Fruit fly (Drosophila melanogaster): ENCODE results near the gene Or85f.
A peak's percentile ranks its signal among the peaks of the same experiment; 100 is the strongest.

Or85f gene

dm6 chr3R:9388972-9389371 is 9.0 kb upstream of the Or85f start:
- TF ChIP-seq gl (tag; optimal IDR thresholded peaks at IDR 0.05) (peak; percentile 88), CG9948 (tag; optimal IDR thresholded peaks at IDR 0.05) (peak; percentile 6), fd96Ca (GFP tag; IDR thresholded peaks at IDR 0.05) (no peak), CG13204 (GFP tag; optimal IDR thresholded peaks at IDR 0.05) (peak; percentile 82), CG4496 (GFP tag; IDR thresholded peaks at IDR 0.05) (peak; percentile 63; the same call in 1 of the 3 replicates), CG32121 (GFP tag; IDR thresholded peaks at IDR 0.05) (peak; percentile 39), EcR (GFP tag; optimal IDR thresholded peaks at IDR 0.05) (peak; percentile 85), CG12605 (GFP tag; IDR thresholded peaks at IDR 0.05) (peak; percentile 58), Snoo (tag; optimal IDR thresholded peaks at IDR 0.05) (no peak), CG10348 (GFP tag; IDR thresholded peaks at IDR 0.05) (no peak), CG8301 (tag; optimal IDR thresholded peaks at IDR 0.05) (peak; percentile 16), CG14655 (GFP tag; optimal IDR thresholded peaks at IDR 0.05) (peak; percentile 50), Ets98B (GFP tag; IDR thresholded peaks at IDR 0.05) (peak; percentile 49), CG34367 (tag; optimal IDR thresholded peaks at IDR 0.05) (peak; percentile 53), CG15710 (tag; optimal IDR thresholded peaks at IDR 0.05) (peak; percentile 51), CG17806 (tag; optimal IDR thresholded peaks at IDR 0.05) (peak; percentile 45), Pif1A (GFP tag; optimal IDR thresholded peaks at IDR 0.05) (peak; percentile 61), CG8159 (tag; optimal IDR thresholded peaks at IDR 0.05) (peak; percentile 56), D1 (tag; optimal IDR thresholded peaks at IDR 0.05) (no peak), rn (GFP tag; IDR thresholded peaks at IDR 0.05) (no peak), Pif1B (GFP tag; optimal IDR thresholded peaks at IDR 0.05) (peak; percentile 53)

dm6 chr3R:9390201-9390600 is 7.8 kb upstream of the Or85f start:
- TF ChIP-seq EcR (GFP tag; optimal IDR thresholded peaks at IDR 0.05) (no peak), CG34367 (tag; optimal IDR thresholded peaks at IDR 0.05) (no peak), CG32121 (GFP tag; IDR thresholded peaks at IDR 0.05) (no peak), Pif1B (GFP tag; optimal IDR thresholded peaks at IDR 0.05) (no peak), CG8301 (tag; optimal IDR thresholded peaks at IDR 0.05) (no peak), Pif1A (GFP tag; optimal IDR thresholded peaks at IDR 0.05) (no peak), D1 (tag; optimal IDR thresholded peaks at IDR 0.05) (no peak), CG12605 (GFP tag; IDR thresholded peaks at IDR 0.05) (no peak), fd96Ca (GFP tag; IDR thresholded peaks at IDR 0.05) (no peak), CG4496 (GFP tag; IDR thresholded peaks at IDR 0.05) (no peak), CG13204 (GFP tag; optimal IDR thresholded peaks at IDR 0.05) (no peak), gl (tag; optimal IDR thresholded peaks at IDR 0.05) (no peak), CG10348 (GFP tag; IDR thresholded peaks at IDR 0.05) (no peak), Snoo (tag; optimal IDR thresholded peaks at IDR 0.05) (no peak), CG9948 (tag; optimal IDR thresholded peaks at IDR 0.05) (no peak), rn (GFP tag; IDR thresholded peaks at IDR 0.05) (no peak), CG15710 (tag; optimal IDR thresholded peaks at IDR 0.05) (no peak)

- no peak for TF ChIP-seq CG4496 (GFP tag; IDR thresholded peaks at IDR 0.05)
- TF ChIP-seq CG14655 (GFP tag; optimal IDR thresholded peaks at IDR 0.05) = no peak
- no peak for TF ChIP-seq CG34367 (tag; optimal IDR thresholded peaks at IDR 0.05)
- TF ChIP-seq CG12605 (GFP tag; IDR thresholded peaks at IDR 0.05) = no peak
- no peak for TF ChIP-seq Pif1B (GFP tag; optimal IDR thresholded peaks at IDR 0.05)
- TF ChIP-seq EcR (GFP tag; optimal IDR thresholded peaks at IDR 0.05) = peak; percentile 23
These were observed 5.6 kb upstream of the Or85f start for dm6 chr3R:9392421-9392820.

- TF ChIP-seq Pif1A (GFP tag; optimal IDR thresholded peaks at IDR 0.05) = peak; percentile 95
- TF ChIP-seq CG32121 (GFP tag; IDR thresholded peaks at IDR 0.05) = peak; percentile 90
- peak; percentile 99 for TF ChIP-seq CG8301 (tag; optimal IDR thresholded peaks at IDR 0.05)
- peak; percentile 97 for TF ChIP-seq CG34367 (tag; optimal IDR thresholded peaks at IDR 0.05)
- TF ChIP-seq Pif1B (GFP tag; optimal IDR thresholded peaks at IDR 0.05) = peak; percentile 95
- peak; percentile 95 for TF ChIP-seq gl (tag; optimal IDR thresholded peaks at IDR 0.05)
- peak; percentile 89 for TF ChIP-seq D1 (tag; optimal IDR thresholded peaks at IDR 0.05)
- TF ChIP-seq CG4496 (GFP tag; IDR thresholded peaks at IDR 0.05) = peak; percentile 98
- peak; percentile 92 for TF ChIP-seq Snoo (tag; optimal IDR thresholded peaks at IDR 0.05)
- TF ChIP-seq CG15710 (tag; optimal IDR thresholded peaks at IDR 0.05) = peak; percentile 97
- TF ChIP-seq fd96Ca (GFP tag; IDR thresholded peaks at IDR 0.05) = peak; percentile 97
- peak; percentile 58 for TF ChIP-seq CG10348 (GFP tag; IDR thresholded peaks at IDR 0.05)
- TF ChIP-seq CG8159 (tag; optimal IDR thresholded peaks at IDR 0.05) = peak; percentile 96
- peak; percentile 93 for TF ChIP-seq CG13204 (GFP tag; optimal IDR thresholded peaks at IDR 0.05)
- peak; percentile 95 for TF ChIP-seq Ets98B (GFP tag; IDR thresholded peaks at IDR 0.05)
- peak; percentile 73 for TF ChIP-seq EcR (GFP tag; optimal IDR thresholded peaks at IDR 0.05)
- peak; percentile 97 for TF ChIP-seq CG9948 (tag; optimal IDR thresholded peaks at IDR 0.05)
- TF ChIP-seq rn (GFP tag; IDR thresholded peaks at IDR 0.05) = peak; percentile 87
- TF ChIP-seq CG14655 (GFP tag; optimal IDR thresholded peaks at IDR 0.05) = peak; percentile 99
- peak; percentile 97 for TF ChIP-seq CG12605 (GFP tag; IDR thresholded peaks at IDR 0.05)
- TF ChIP-seq CG17806 (tag; optimal IDR thresholded peaks at IDR 0.05) = peak; percentile 97
These were observed 4.4 kb upstream of the Or85f start for dm6 chr3R:9393542-9394025.

dm6 chr3R:9394385-9395042 is 3.5 kb upstream of the Or85f start, which contains the start of gene FER:
Gene FER (minus strand): TSS chr3R:9394546.
- peak; percentile 37; the same call in 1 of the 3 replicates for TF ChIP-seq fd96Ca (GFP tag; IDR thresholded peaks at IDR 0.05)
- peak; percentile 11 for TF ChIP-seq CG15710 (tag; optimal IDR thresholded peaks at IDR 0.05)
- TF ChIP-seq CG9948 (tag; optimal IDR thresholded peaks at IDR 0.05) = no peak
- no peak for TF ChIP-seq CG10348 (GFP tag; IDR thresholded peaks at IDR 0.05)
- TF ChIP-seq Pif1A (GFP tag; optimal IDR thresholded peaks at IDR 0.05) = peak; percentile 47
- peak; percentile 78; the same call in 2 of the 3 replicates for TF ChIP-seq CG4496 (GFP tag; IDR thresholded peaks at IDR 0.05)
- peak; percentile 41 for TF ChIP-seq EcR (GFP tag; optimal IDR thresholded peaks at IDR 0.05)
- no peak for TF ChIP-seq Snoo (tag; optimal IDR thresholded peaks at IDR 0.05)
- TF ChIP-seq gl (tag; optimal IDR thresholded peaks at IDR 0.05) = peak; percentile 17
- no peak for TF ChIP-seq rn (GFP tag; IDR thresholded peaks at IDR 0.05)
- TF ChIP-seq Pif1B (GFP tag; optimal IDR thresholded peaks at IDR 0.05) = peak; percentile 70
- TF ChIP-seq CG8301 (tag; optimal IDR thresholded peaks at IDR 0.05) = no peak
- peak; percentile 2 for TF ChIP-seq CG34367 (tag; optimal IDR thresholded peaks at IDR 0.05)
- peak; percentile 31 for TF ChIP-seq CG13204 (GFP tag; optimal IDR thresholded peaks at IDR 0.05)
- peak; percentile 22 for TF ChIP-seq CG17806 (tag; optimal IDR thresholded peaks at IDR 0.05)
- TF ChIP-seq D1 (tag; optimal IDR thresholded peaks at IDR 0.05) = no peak
- TF ChIP-seq CG12605 (GFP tag; IDR thresholded peaks at IDR 0.05) = peak; percentile 69
- no peak for TF ChIP-seq CG14655 (GFP tag; optimal IDR thresholded peaks at IDR 0.05)
- TF ChIP-seq CG32121 (GFP tag; IDR thresholded peaks at IDR 0.05) = peak; percentile 52
- TF ChIP-seq CG8159 (tag; optimal IDR thresholded peaks at IDR 0.05) = no peak
- peak; percentile 47; the same call in 1 of the 2 replicates for TF ChIP-seq Ets98B (GFP tag; IDR thresholded peaks at IDR 0.05)

Data from whole organism, pupa.